Fruit fly (Drosophila melanogaster): ENCODE data around the gene Ir100a.

Gene Ir100a

DNA sequence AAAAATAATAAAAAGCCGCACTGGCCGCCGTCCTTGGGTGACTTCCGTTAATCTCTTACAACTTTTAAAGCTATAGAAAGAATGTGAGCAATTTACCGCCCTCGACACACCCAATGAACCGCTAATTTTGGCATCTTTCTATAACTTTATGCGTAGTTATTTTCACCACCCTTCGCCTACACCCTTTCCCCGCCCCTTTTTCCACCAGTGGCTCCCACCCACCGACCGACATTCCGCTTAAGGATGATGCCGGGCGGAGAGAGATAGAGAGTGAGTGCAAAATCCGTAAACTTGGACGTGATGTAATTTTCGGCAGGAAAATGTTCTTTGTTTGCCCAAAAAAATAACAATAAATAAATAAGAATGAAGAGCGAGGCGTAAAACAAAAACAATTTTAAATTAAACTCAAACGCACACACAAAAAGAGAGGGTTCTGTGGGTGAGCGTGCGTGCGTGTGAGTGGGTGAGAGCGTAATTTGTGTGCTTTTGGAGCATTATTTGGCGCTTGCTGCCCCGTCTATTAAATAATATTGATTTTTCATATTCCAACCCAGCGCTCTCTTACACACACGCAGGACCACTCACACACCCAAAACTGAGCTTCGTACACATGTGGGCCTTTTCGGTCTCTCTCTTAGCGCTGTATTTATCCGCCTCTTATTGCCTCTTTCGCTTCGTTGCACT lies 23.1 kb upstream of the Ir100a start:
- TF ChIP-seq h (optimal IDR thresholded peaks at IDR 0.05) (no peak), Myc (optimal IDR thresholded peaks at IDR 0.05) (no peak), Sin3A (optimal IDR thresholded peaks at IDR 0.05) (no peak), psq (optimal IDR thresholded peaks at IDR 0.05) (no peak), ttk (optimal IDR thresholded peaks at IDR 0.05) (no peak), insv (optimal IDR thresholded peaks at IDR 0.05) (no peak)

DNA sequence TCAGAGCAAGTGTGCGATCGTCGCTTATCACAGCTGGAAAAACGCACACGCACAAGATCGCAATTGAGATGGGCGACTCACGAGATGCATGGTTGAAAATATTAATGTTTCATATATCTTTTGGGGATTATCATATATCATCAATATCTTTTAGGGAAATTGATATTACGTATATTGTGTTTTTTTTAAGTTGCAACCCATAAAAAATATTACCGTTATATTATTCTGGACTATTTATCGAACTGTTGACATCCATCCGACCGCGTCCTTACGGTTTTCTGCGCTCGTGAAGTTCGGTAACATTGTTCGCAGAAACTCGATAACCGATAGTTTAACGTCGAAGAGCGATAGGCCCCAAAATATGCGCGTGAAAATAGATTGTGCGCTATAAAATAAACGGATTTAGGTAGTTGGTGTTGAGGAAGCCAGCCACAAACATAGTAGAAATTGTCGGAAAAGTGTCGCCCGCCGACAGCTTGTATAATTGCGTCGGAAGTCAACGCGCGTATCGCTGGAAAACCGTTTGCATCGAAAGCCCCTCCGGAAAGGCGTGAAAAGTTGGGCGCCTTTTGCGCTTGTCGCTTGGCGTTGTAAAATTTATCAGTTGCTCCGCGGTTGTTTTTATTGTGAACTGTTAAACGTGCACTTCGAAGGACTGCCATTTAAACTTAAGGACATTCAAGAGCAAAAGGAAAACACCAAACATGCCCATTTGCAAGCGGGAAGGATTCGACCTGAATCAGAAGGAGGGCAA lies 6.9 kb upstream of the Ir100a start, which contains the start of the genes Mccc1 and Acf:
TSS of gene Mccc1 (minus strand) at position 244 of the 754 bp plus-strand sequence.
TSS of gene Acf (plus strand) at position 318 of the 754 bp plus-strand sequence.
- no peak for TF ChIP-seq Myc (optimal IDR thresholded peaks at IDR 0.05)
- no peak for TF ChIP-seq insv (optimal IDR thresholded peaks at IDR 0.05)
- TF ChIP-seq Sin3A (optimal IDR thresholded peaks at IDR 0.05) = no peak
- TF ChIP-seq ttk (optimal IDR thresholded peaks at IDR 0.05) = no peak

DNA sequence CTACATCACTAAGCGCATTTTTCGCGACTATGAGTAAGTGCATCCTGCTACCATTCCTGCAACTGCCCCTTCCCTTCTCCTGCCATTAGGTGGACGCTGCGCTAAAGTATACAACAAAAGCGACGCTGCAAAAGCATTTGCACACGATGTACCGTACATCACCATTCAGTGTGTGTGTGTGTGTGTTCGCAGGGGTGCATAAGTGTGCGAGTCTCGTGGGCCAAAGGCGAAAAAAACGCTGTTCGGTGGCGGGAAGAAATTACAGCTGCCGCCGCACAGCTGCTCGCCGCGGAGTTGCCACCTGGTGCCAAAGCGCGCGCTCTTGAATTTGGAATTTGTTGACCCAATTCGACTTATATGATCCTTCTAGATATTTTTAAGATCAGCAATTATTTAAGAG lies 6.3 kb upstream of the Ir100a start:
- TF ChIP-seq psq (optimal IDR thresholded peaks at IDR 0.05) = no peak
- no peak for TF ChIP-seq h (optimal IDR thresholded peaks at IDR 0.05)
- TF ChIP-seq insv (optimal IDR thresholded peaks at IDR 0.05) = no peak
- TF ChIP-seq ttk (optimal IDR thresholded peaks at IDR 0.05) = no peak
- TF ChIP-seq Sin3A (optimal IDR thresholded peaks at IDR 0.05) = no peak
- no peak for TF ChIP-seq Myc (optimal IDR thresholded peaks at IDR 0.05)

DNA sequence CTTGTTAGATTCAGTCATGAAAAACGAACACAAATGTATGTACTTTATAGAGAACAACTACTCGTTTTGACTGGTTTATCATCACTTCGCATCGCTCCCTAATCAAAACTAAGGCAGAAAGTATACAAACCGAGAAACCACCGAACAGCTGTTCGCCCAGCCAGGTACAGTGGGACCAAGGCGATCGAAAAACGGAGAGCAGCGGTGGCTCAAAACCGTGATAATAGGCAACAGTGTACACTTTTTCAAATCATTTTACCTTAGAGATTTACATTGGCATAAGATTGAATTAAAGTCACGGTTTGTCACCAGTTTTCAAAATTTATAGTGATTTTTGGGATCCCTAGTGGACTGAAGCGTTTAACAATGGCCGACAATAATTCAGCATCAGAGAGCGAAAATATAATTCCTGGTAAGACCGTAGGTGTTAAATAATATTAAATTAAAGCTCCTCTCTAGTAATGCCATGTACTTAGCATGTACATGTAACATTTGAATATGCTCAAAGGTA lies 4.5 kb downstream of the Ir100a start, which contains the start of the genes CG42233 and CG1971:
TSS of gene CG42233 (minus strand) at position 51 of the 511 bp plus-strand sequence.
TSS of gene CG1971 (plus strand) at position 241 of the 511 bp plus-strand sequence.
- no peak for TF ChIP-seq insv (optimal IDR thresholded peaks at IDR 0.05)
- TF ChIP-seq ttk (optimal IDR thresholded peaks at IDR 0.05) = no peak
- TF ChIP-seq psq (optimal IDR thresholded peaks at IDR 0.05) = no peak
- no peak for TF ChIP-seq h (optimal IDR thresholded peaks at IDR 0.05)
- TF ChIP-seq Sin3A (optimal IDR thresholded peaks at IDR 0.05) = no peak
- no peak for TF ChIP-seq Myc (optimal IDR thresholded peaks at IDR 0.05)

DNA sequence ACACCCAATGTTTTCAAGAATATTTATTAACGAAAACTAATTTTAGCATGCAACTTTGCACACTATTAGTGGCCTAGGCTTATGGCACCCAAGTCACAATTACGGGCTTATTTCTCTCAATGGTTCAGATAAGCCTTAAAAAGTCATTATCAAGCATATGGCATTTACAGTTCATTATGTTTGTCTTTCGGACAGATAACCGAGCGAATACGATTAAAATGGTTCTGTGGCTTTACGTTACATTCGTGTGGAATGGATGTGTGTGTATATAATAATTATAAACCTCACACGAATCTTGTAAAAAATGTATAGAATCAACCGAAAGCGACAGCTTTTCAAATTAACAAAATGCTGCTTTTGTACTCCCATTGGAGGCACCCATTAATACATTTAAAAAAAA lies 7.8 kb downstream of the Ir100a start:
- no peak for TF ChIP-seq ttk (optimal IDR thresholded peaks at IDR 0.05)
- no peak for TF ChIP-seq Sin3A (optimal IDR thresholded peaks at IDR 0.05)
- no peak for TF ChIP-seq psq (optimal IDR thresholded peaks at IDR 0.05)
- TF ChIP-seq h (optimal IDR thresholded peaks at IDR 0.05) = no peak
- no peak for TF ChIP-seq insv (optimal IDR thresholded peaks at IDR 0.05)
- TF ChIP-seq Myc (optimal IDR thresholded peaks at IDR 0.05) = no peak

DNA sequence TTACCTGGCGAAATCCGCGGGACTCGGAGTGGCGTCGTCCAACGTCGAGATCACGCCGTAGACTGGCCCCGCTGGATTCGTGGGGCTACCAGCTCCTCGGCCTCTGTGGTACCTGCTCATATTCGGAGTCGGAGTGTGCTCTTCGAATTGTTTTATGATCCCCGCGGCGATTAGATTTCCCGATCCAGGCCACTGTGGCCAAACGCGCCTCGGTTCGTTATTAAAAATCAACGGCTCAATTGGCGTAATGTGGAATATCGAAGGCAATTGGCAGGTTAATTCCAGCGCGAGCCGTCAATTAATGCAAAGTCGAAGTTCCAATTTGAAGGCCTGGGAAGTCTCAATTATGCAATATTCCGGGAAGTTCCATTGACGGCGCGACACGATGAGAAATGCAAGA lies 8.9 kb downstream of the Ir100a start:
- TF ChIP-seq Myc (optimal IDR thresholded peaks at IDR 0.05) = no peak
- TF ChIP-seq psq (optimal IDR thresholded peaks at IDR 0.05) = no peak
- TF ChIP-seq h (optimal IDR thresholded peaks at IDR 0.05) = no peak
- TF ChIP-seq Sin3A (optimal IDR thresholded peaks at IDR 0.05) = no peak
- TF ChIP-seq ttk (optimal IDR thresholded peaks at IDR 0.05) = no peak
- TF ChIP-seq insv (optimal IDR thresholded peaks at IDR 0.05) = no peak

DNA sequence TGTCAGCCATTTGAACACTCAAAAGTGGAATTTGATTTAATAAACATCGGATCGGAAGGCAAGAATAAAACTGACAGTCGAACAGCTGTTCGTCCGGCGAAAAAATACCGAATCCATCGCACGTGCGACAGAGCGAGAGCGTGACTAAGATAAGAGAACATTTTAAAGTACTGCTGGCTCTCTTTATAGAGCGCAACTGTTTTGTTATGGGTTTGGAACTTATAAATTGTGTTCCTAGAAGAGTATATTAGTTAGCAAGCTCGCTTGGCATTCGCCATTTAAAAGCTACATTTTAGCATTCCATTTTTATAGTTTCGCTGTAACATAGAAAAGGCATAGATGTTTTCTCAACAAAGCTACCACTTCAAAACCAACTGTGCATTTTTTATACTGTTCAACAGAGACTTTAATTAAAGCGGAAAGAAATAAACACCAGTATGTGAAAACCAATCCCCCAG lies 9.3 kb downstream of the Ir100a start, which contains the start of gene Rift:
TSS of gene Rift (minus strand) at position 114 of the 458 bp plus-strand sequence.
- TF ChIP-seq psq (optimal IDR thresholded peaks at IDR 0.05) (no peak), h (optimal IDR thresholded peaks at IDR 0.05) (no peak), Sin3A (optimal IDR thresholded peaks at IDR 0.05) (no peak), ttk (optimal IDR thresholded peaks at IDR 0.05) (no peak), insv (optimal IDR thresholded peaks at IDR 0.05) (no peak), Myc (optimal IDR thresholded peaks at IDR 0.05) (no peak)

DNA sequence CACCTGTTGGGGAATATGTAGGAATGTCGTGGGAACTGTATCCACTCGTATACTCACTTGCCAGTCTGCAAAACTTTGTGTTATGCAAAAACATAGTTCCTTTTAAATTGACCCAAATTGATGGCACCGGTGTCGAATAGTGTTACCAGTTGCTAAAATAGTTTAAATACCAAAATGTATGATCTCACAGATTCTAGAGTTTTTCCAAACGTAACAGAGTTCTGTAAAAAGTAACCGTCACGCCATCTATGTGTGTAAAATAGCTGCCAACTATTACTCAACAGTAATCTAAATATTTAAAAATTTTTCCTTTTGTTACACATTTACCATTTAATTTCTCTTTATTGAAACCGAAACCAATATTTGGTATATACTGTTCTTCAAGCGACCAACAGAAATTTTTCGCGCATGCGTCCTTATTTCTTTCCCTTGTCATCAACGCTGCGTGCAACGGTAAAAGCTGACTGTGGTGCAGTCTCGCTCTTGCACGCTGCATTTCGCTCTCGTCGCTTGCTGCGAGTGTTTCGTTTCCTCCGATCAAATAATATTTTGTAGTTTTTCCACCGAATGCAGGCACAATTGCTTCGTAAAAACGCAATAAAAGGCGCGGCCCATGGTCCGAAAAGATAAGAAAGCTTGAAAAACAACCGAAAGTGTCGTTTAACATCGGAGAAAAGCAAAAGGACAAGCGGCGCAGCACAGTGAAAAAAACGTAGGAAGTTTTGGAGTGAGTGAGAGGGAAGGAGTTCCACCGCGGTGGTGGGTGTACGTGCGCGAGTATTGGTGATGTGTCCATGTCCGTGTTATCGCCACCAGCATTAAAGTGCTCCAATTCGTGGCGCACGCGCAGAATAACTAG lies 11.6 kb downstream of the Ir100a start, which contains the start of the genes FeCH and RhoGAP100F:
TSS of gene FeCH (minus strand) at position 180 of the 859 bp plus-strand sequence.
TSS of gene RhoGAP100F (plus strand) at position 493 of the 859 bp plus-strand sequence.
- TF ChIP-seq psq (optimal IDR thresholded peaks at IDR 0.05) (no peak), insv (optimal IDR thresholded peaks at IDR 0.05) (no peak)

DNA sequence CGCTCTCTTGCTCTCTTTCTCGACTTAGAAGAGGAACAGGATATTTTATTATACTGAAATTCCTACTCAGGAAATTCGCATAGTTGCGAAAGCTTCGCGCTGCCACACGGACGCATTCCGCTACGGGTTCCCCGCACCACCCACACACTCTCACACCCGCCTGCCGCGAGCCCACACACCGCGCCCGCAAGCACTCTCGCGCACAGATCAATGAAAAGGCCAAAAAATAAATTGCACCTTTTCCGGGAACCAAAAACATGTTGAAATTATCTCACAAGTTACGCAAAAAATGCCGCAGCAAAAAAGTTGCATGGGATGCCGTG lies 12.2 kb downstream of the Ir100a start:
- TF ChIP-seq insv (optimal IDR thresholded peaks at IDR 0.05) (no peak), h (optimal IDR thresholded peaks at IDR 0.05) (no peak)

DNA sequence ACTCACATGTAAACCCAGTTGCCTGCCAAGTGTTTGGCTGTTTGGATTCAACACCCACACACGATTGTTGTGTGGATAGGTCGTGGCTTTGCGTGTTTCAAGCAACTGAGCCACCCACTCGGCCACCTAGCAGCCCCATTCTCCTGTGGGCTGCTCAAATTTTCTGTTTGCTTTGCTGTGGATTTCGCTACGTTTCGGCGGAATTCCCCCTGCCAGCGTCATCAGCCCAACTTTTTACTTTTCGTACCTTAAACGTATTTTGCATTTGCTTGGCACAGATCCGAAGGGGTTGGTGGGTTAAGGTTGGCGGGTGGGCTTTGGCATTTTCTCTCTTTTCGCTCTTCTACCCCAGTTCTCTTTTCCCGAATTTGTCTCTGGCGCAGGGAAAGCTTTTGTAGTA lies 21.7 kb downstream of the Ir100a start:
- TF ChIP-seq ttk (optimal IDR thresholded peaks at IDR 0.05) (no peak), h (optimal IDR thresholded peaks at IDR 0.05) (no peak), Sin3A (optimal IDR thresholded peaks at IDR 0.05) (no peak), insv (optimal IDR thresholded peaks at IDR 0.05) (no peak), Myc (optimal IDR thresholded peaks at IDR 0.05) (no peak), psq (optimal IDR thresholded peaks at IDR 0.05) (no peak)

DNA sequence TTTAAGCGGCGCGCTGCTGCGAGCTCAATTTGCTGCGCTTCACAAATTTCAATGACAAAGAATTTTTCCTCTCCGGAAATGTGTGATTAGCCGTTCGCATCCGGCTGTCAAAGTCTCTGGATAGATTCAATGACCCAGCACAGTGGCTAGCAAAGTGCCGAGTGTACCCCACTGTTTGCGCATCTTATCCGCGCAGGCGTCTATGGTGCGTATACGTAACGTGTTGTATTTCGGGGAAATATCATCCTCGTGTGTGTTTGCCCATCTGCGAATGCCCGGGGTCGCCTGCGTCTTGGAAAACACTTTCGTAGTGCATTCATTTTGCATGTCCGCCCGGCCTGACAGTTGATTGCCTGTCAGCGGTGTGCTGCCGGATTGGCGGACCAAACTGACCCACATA lies 23.4 kb downstream of the Ir100a start:
- no peak for TF ChIP-seq psq (optimal IDR thresholded peaks at IDR 0.05)
- TF ChIP-seq Sin3A (optimal IDR thresholded peaks at IDR 0.05) = no peak
- TF ChIP-seq insv (optimal IDR thresholded peaks at IDR 0.05) = no peak
- no peak for TF ChIP-seq Myc (optimal IDR thresholded peaks at IDR 0.05)
- no peak for TF ChIP-seq ttk (optimal IDR thresholded peaks at IDR 0.05)
- TF ChIP-seq h (optimal IDR thresholded peaks at IDR 0.05) = no peak
